Fruit fly (Drosophila melanogaster): ENCODE measurements around the gene ppk5.

Gene ppk5

dm6 chr3L:21516716-21517266, 17.7 kb upstream of the ppk5 start (continued):
- TF ChIP-seq hb (GFP tag; IDR thresholded peaks at IDR 0.05; ENCODE audit: partially characterized antibody) = no peak
- TF ChIP-seq CG1647 (GFP tag; optimal IDR thresholded peaks at IDR 0.05) = no peak
- peak; percentile 25; the same call in 1 of the 2 replicates for TF ChIP-seq CG32532 (GFP tag; IDR thresholded peaks at IDR 0.05)
- TF ChIP-seq Fer3 (tag; optimal IDR thresholded peaks at IDR 0.05) = no peak
- TF ChIP-seq Sox100B (GFP tag; optimal IDR thresholded peaks at IDR 0.05) = no peak
- peak; percentile 11 for TF ChIP-seq HmgD (GFP tag; optimal IDR thresholded peaks at IDR 0.05)
- TF ChIP-seq Chrac-16 (GFP tag; optimal IDR thresholded peaks at IDR 0.05) = no peak
- no peak for TF ChIP-seq CG17359 (tag; optimal IDR thresholded peaks at IDR 0.05)
- TF ChIP-seq CG11456 (GFP tag; IDR thresholded peaks at IDR 0.05) = no peak
- no peak for TF ChIP-seq CrebB (tag; optimal IDR thresholded peaks at IDR 0.05)
- TF ChIP-seq esg (GFP tag; conservative IDR thresholded peaks at IDR 0.05) = no peak
- peak; percentile 16 for TF ChIP-seq CG6254 (GFP tag; optimal IDR thresholded peaks at IDR 0.05)
- no peak for TF ChIP-seq CG16779 (GFP tag; IDR thresholded peaks at IDR 0.05)
- no peak for TF ChIP-seq lov (optimal IDR thresholded peaks at IDR 0.05)
- no peak for TF ChIP-seq lov (GFP tag; IDR thresholded peaks at IDR 0.05)
- TF ChIP-seq Nf-YC (tag; optimal IDR thresholded peaks at IDR 0.05) = no peak
- TF ChIP-seq tgo (GFP tag; IDR thresholded peaks at IDR 0.05) = no peak
- TF ChIP-seq Ada2b (GFP tag; IDR thresholded peaks at IDR 0.05) = no peak
- peak; percentile 49 for TF ChIP-seq MESR4 (GFP tag; optimal IDR thresholded peaks at IDR 0.05)
- no peak for TF ChIP-seq dimm (GFP tag; IDR thresholded peaks at IDR 0.05)
- TF ChIP-seq CG8944 (GFP tag; optimal IDR thresholded peaks at IDR 0.05) = no peak
- no peak for TF ChIP-seq vnd (GFP tag; IDR thresholded peaks at IDR 0.05; ENCODE audit: partially characterized antibody)
- TF ChIP-seq Mes4 (GFP tag; optimal IDR thresholded peaks at IDR 0.05) = no peak
- TF ChIP-seq CG12299 (tag; optimal IDR thresholded peaks at IDR 0.05) = peak; percentile 2
- TF ChIP-seq CG10565 (GFP tag; optimal IDR thresholded peaks at IDR 0.05) = no peak
- no peak for TF ChIP-seq Bteb2 (GFP tag; optimal IDR thresholded peaks at IDR 0.05)
- no peak for TF ChIP-seq CTCF (GFP tag; optimal IDR thresholded peaks at IDR 0.05)
- TF ChIP-seq Trl (optimal IDR thresholded peaks at IDR 0.05) = no peak
- no peak for TF ChIP-seq Trl (GFP tag; optimal IDR thresholded peaks at IDR 0.05)
- no peak for TF ChIP-seq Ets65A (GFP tag)
- no peak for TF ChIP-seq wdn (GFP tag; IDR thresholded peaks at IDR 0.05)
- TF ChIP-seq mirr (GFP tag; optimal IDR thresholded peaks at IDR 0.05) = no peak
- no peak for TF ChIP-seq CG15696 (tag; optimal IDR thresholded peaks at IDR 0.05)
- TF ChIP-seq gsb (GFP tag; IDR thresholded peaks at IDR 0.05) = no peak
- no peak; the same call in 2 of the 3 replicates for TF ChIP-seq CG34422 (GFP tag; IDR thresholded peaks at IDR 0.05)
- no peak for TF ChIP-seq H2.0 (GFP tag; IDR thresholded peaks at IDR 0.05)
- peak; percentile 38 for TF ChIP-seq CHES-1-like (GFP tag; optimal IDR thresholded peaks at IDR 0.05)
- TF ChIP-seq TFAM (GFP tag; optimal IDR thresholded peaks at IDR 0.05) = no peak
- TF ChIP-seq unc-4 (GFP tag; IDR thresholded peaks at IDR 0.05; ENCODE audit: partially characterized antibody) = peak; percentile 14; the same call in 1 of the 2 replicates
- TF ChIP-seq CG5953 (GFP tag; IDR thresholded peaks at IDR 0.05) = no peak
- no peak for TF ChIP-seq danr (GFP tag; IDR thresholded peaks at IDR 0.05)
- no peak for TF ChIP-seq crol (GFP tag; IDR thresholded peaks at IDR 0.05)
- no peak for TF ChIP-seq Jarid2 (GFP tag; optimal IDR thresholded peaks at IDR 0.05)
- peak; percentile 31 for TF ChIP-seq gem (tag; optimal IDR thresholded peaks at IDR 0.05)
- peak; percentile 29 for TF ChIP-seq CG17802 (tag; optimal IDR thresholded peaks at IDR 0.05)
- peak; percentile 14 for TF ChIP-seq CG1603 (tag; optimal IDR thresholded peaks at IDR 0.05)
- TF ChIP-seq CG34224 (GFP tag; IDR thresholded peaks at IDR 0.05; ENCODE audit: partially characterized antibody) = peak; percentile 10; the same call in 1 of the 3 replicates
- peak; percentile 68 for TF ChIP-seq trem (tag; optimal IDR thresholded peaks at IDR 0.05)
- peak; percentile 12 for TF ChIP-seq CG9437 (GFP tag; optimal IDR thresholded peaks at IDR 0.05)
- peak; percentile 36 for TF ChIP-seq HmgZ (tag; optimal IDR thresholded peaks at IDR 0.05)
- no peak for TF ChIP-seq CG1024 (GFP tag; IDR thresholded peaks at IDR 0.05)
- no peak for TF ChIP-seq Ssrp (tag; optimal IDR thresholded peaks at IDR 0.05)
- TF ChIP-seq CG11093 (GFP tag; IDR thresholded peaks at IDR 0.05) = no peak

Measured in whole organism, embryonic.